Fruit fly (Drosophila melanogaster): Measurements from ENCODE around the gene CG32815.

Gene CG32815

dm6 chrX:940580-941184 lies 8.4 kb downstream of the CG32815 start, which contains the start of the genes CG3704 and mus81 (continued):
- TF ChIP-seq kah (GFP tag; optimal IDR thresholded peaks at IDR 0.05) (no peak), CG2120 (GFP tag; optimal IDR thresholded peaks at IDR 0.05) (peak; percentile 14), Hmx (GFP tag; optimal IDR thresholded peaks at IDR 0.05) (no peak), CG7928 (GFP tag; optimal IDR thresholded peaks at IDR 0.05) (peak; percentile 26), ci (GFP tag; IDR thresholded peaks at IDR 0.05) (no peak), CG14441 (GFP tag; IDR thresholded peaks at IDR 0.05) (no peak), HmgZ (tag; optimal IDR thresholded peaks at IDR 0.05) (peak; percentile 46), abd-A (tag; optimal IDR thresholded peaks at IDR 0.05) (no peak), gem (tag; optimal IDR thresholded peaks at IDR 0.05) (no peak), jigr1 (GFP tag; IDR thresholded peaks at IDR 0.05) (no peak), grn (GFP tag; optimal IDR thresholded peaks at IDR 0.05) (no peak), wek (GFP tag; optimal IDR thresholded peaks at IDR 0.05) (no peak), Med (GFP tag) (peak; percentile 67), btn (GFP tag; optimal IDR thresholded peaks at IDR 0.05) (no peak), Sry-δ (GFP tag; optimal IDR thresholded peaks at IDR 0.05) (peak; percentile 86), CG15269 (tag; optimal IDR thresholded peaks at IDR 0.05) (no peak), Rx (GFP tag; IDR thresholded peaks at IDR 0.05) (no peak), CG11398 (GFP tag; optimal IDR thresholded peaks at IDR 0.05) (no peak), CG10431 (GFP tag; optimal IDR thresholded peaks at IDR 0.05) (no peak), CkIIα-i1 (GFP tag; IDR thresholded peaks at IDR 0.05) (no peak), unc-4 (GFP tag; IDR thresholded peaks at IDR 0.05; ENCODE audit: partially characterized antibody) (peak; percentile 66), HHEX (GFP tag; optimal IDR thresholded peaks at IDR 0.05) (no peak), sens (GFP tag) (peak; percentile 36), sd (tag; optimal IDR thresholded peaks at IDR 0.05) (no peak), CG17186 (GFP tag; optimal IDR thresholded peaks at IDR 0.05) (peak; percentile 96), gce (GFP tag; IDR thresholded peaks at IDR 0.05) (no peak), BEAF-32 (GFP tag; optimal IDR thresholded peaks at IDR 0.05) (peak; percentile 77), CG3726 (GFP tag; IDR thresholded peaks at IDR 0.05) (no peak), Sox100B (GFP tag; optimal IDR thresholded peaks at IDR 0.05) (no peak), trem (tag; optimal IDR thresholded peaks at IDR 0.05) (peak; percentile 52), ind (GFP tag; optimal IDR thresholded peaks at IDR 0.05) (no peak), jing (GFP tag; optimal IDR thresholded peaks at IDR 0.05) (no peak), HLH4C (GFP tag; IDR thresholded peaks at IDR 0.05; ENCODE audit: partially characterized antibody) (0 out of 3 replicates have a peak, but pooled peaks have one; percentile 29), MESR4 (GFP tag; optimal IDR thresholded peaks at IDR 0.05) (peak; percentile 16), gfzf (GFP tag; optimal IDR thresholded peaks at IDR 0.05) (peak; percentile 79), sna (GFP tag; IDR thresholded peaks at IDR 0.05; ENCODE audit: partially characterized antibody) (peak; percentile 58; the same call in 1 of the 2 replicates), Scr (GFP tag; IDR thresholded peaks at IDR 0.05; ENCODE audit: partially characterized antibody) (peak; percentile 68), CG2129 (GFP tag; IDR thresholded peaks at IDR 0.05; ENCODE audit: partially characterized antibody) (0 out of 2 replicates have a peak, but pooled peaks have one; percentile 12), CG1603 (tag; optimal IDR thresholded peaks at IDR 0.05) (peak; percentile 29)

dm6 chrX:945446-946013 lies 13.3 kb downstream of the CG32815 start, which contains the start of gene CG3703:
CG3703 (minus strand) TSS chrX:945773.
- TF ChIP-seq gsb-n (tag; optimal IDR thresholded peaks at IDR 0.05) (no peak), Ets65A (GFP tag) (peak; percentile 15), Camta (GFP tag; optimal IDR thresholded peaks at IDR 0.05) (no peak), so (GFP tag; IDR thresholded peaks at IDR 0.05) (no peak), CG6654 (GFP tag; optimal IDR thresholded peaks at IDR 0.05) (peak; percentile 57), CG18764 (GFP tag; optimal IDR thresholded peaks at IDR 0.05) (no peak), NC2β (GFP tag; optimal IDR thresholded peaks at IDR 0.05) (no peak), CTCF (GFP tag; optimal IDR thresholded peaks at IDR 0.05) (peak; percentile 27), onecut (GFP tag; IDR thresholded peaks at IDR 0.05) (peak; percentile 90), Blimp-1 (GFP tag; optimal IDR thresholded peaks at IDR 0.05) (no peak), pita (GFP tag; optimal IDR thresholded peaks at IDR 0.05) (peak; percentile 29)
